Fruit fly (Drosophila melanogaster) Kc167 (cell line): ENCODE measurements around the gene CG6686.

Source experiments
- Myc ChIP-seq: fragments of >200 bp; optimal IDR thresholded peaks from 2 replicates; lab custom pipeline; 2017; ENCODE audit warnings: missing external identifiers
- h ChIP-seq: fragments of >200 bp; optimal IDR thresholded peaks from 3 replicates; lab custom pipeline; 2018; ENCODE audit warnings: missing external identifiers
- psq ChIP-seq: fragments of >200 bp; optimal IDR thresholded peaks from 2 replicates; lab custom pipeline; 2017; ENCODE audit warnings: missing external identifiers

dm6 chr2L:11949917-11950316, 37.9 kb downstream of the CG6686 start:
- TF ChIP-seq psq (lab: Kevin White, UChicago) (no peak), Myc (no peak), h (no peak)
